Worm (Caenorhabditis elegans) whole organism, early embryonic: ENCODE data around the gene lips-5.

Source experiments
- B0310.2 ChIP-seq: sonication (generic microtip); optimal IDR thresholded peaks from 2 replicates; lab custom pipeline; 2016; ENCODE audit warnings: mild to moderate bottlenecking, missing genetic modification characterization, missing compliant biosample characterization
- F13C5.2 ChIP-seq: sonication (generic microtip); optimal IDR thresholded peaks from 2 replicates; lab custom pipeline; 2017; ENCODE audit warnings: mild to moderate bottlenecking, missing genetic modification characterization, inconsistent platforms, missing compliant biosample characterization
- aly-1 ChIP-seq: sonication (generic microtip); optimal IDR thresholded peaks from 2 replicates; lab custom pipeline; 2016; ENCODE audit warnings: missing genetic modification characterization, missing compliant biosample characterization
- ama-1 ChIP-seq: fragments of 150-350 bp; optimal IDR thresholded peaks from 2 replicates; lab custom pipeline; 2014
- ceh-13 ChIP-seq: fragments of 200-800 bp; sonication (Bioruptor generic); optimal IDR thresholded peaks from 2 replicates; lab custom pipeline; 2018; ENCODE audit warnings: mild to moderate bottlenecking, missing genetic modification characterization, missing compliant biosample characterization
- ceh-36 ChIP-seq: sonication (generic microtip); optimal IDR thresholded peaks from 2 replicates; lab custom pipeline; 2016; ENCODE audit warnings: missing genetic modification characterization, inconsistent platforms, missing compliant biosample characterization
- ets-7 ChIP-seq: sonication (generic microtip); optimal IDR thresholded peaks from 2 replicates; lab custom pipeline; 2016; ENCODE audit warnings: missing genotype, missing genetic modification characterization, missing compliant biosample characterization
- flt-1 ChIP-seq: fragments of 200-800 bp; sonication (Bioruptor generic); IDR thresholded peaks from 2 replicates; pipeline ENCODE4 v1.3.6; 2022; ENCODE audit warnings: missing genetic modification characterization, missing compliant biosample characterization
- hmbx-1 ChIP-seq: sonication (generic microtip); optimal IDR thresholded peaks from 2 replicates; lab custom pipeline; 2016; ENCODE audit warnings: mild to moderate bottlenecking, missing genetic modification characterization, missing compliant biosample characterization
- hmg-4 ChIP-seq: fragments of 200-800 bp; sonication (Bioruptor generic); optimal IDR thresholded peaks from 2 replicates; lab custom pipeline; 2018; ENCODE audit warnings: mild to moderate bottlenecking, missing genetic modification characterization, missing compliant biosample characterization
- hnd-1 ChIP-seq: sonication (generic microtip); optimal IDR thresholded peaks from 2 replicates; lab custom pipeline; 2016; ENCODE audit warnings: missing genetic modification characterization, missing compliant biosample characterization
- pes-1 ChIP-seq: fragments of 200-800 bp; sonication (Bioruptor generic); IDR thresholded peaks from 2 replicates; pipeline ENCODE4 v1.3.6; 2022; ENCODE audit warnings: missing genetic modification reagents, missing genetic modification characterization, missing compliant biosample characterization
- scrt-1 ChIP-seq: fragments of 200-800 bp; sonication (Bioruptor generic); IDR thresholded peaks from 2 replicates; pipeline ENCODE4 v1.3.6; 2022; ENCODE audit warnings: missing genetic modification characterization, missing compliant biosample characterization
- sea-1 ChIP-seq: fragments of 200-800 bp; sonication (Bioruptor generic); conservative IDR thresholded peaks from 2 replicates; pipeline ENCODE4 v1.3.6; 2022; ENCODE audit warnings: missing genetic modification characterization, missing compliant biosample characterization
- tbx-11 ChIP-seq: fragments of 200-800 bp; sonication (Bioruptor generic); IDR thresholded peaks from 2 replicates; pipeline ENCODE4 v1.3.6; 2022; ENCODE audit warnings: missing genetic modification characterization, missing compliant biosample characterization
- tbx-37 ChIP-seq: fragments of 200-800 bp; sonication (Bioruptor generic); conservative IDR thresholded peaks from 2 replicates; pipeline ENCODE4 v1.3.6; 2022; ENCODE audit warnings: missing genetic modification reagents, missing genetic modification characterization, missing compliant biosample characterization
- tra-4 ChIP-seq: sonication (generic microtip); optimal IDR thresholded peaks from 2 replicates; lab custom pipeline; 2017; ENCODE audit warnings: missing genetic modification characterization, missing compliant biosample characterization

The lips-5 gene

DNA sequence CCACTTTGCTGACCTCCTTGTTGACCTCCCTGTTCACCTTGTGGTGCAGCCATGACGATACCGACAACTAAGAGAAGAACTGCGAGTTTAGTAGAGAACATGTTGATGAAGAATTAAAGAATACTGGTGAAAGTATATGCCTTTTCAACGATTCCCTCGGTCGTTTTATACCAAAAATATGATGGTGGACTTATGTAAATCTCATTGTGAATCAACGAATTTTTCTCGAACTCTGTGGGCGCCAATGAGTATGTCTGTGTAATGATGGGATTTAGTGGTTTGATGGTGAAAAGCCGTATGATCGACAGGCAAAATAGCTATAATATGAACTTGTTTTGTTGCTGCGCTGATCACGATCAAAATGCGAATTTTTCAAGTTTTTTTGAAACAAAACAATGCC is 36.3 kb downstream of the lips-5 start, which contains the start of gene K01A6.8:
K01A6.8 (minus strand) TSS at position 101 of the 400 bp plus-strand sequence.
- no peak for TF ChIP-seq tbx-11 (GFP tag; lab: Robert Waterston, UW)
- TF ChIP-seq F13C5.2 (tag; lab: Kevin White, UChicago) = no peak
- no peak for TF ChIP-seq ceh-13 (GFP tag; lab: Kevin White, UChicago)
- TF ChIP-seq pes-1 (GFP tag; lab: Robert Waterston, UW) = no peak
- TF ChIP-seq ama-1 (lab: Kevin White, UChicago) = no peak
- no peak for TF ChIP-seq aly-1
- no peak for TF ChIP-seq sea-1 (GFP tag; lab: Robert Waterston, UW)
- TF ChIP-seq flt-1 (GFP tag; lab: Robert Waterston, UW) = no peak
- no peak for TF ChIP-seq scrt-1 (GFP tag; lab: Robert Waterston, UW)
- no peak for TF ChIP-seq ets-7
- no peak for TF ChIP-seq tbx-37 (GFP tag; lab: Robert Waterston, UW)
- TF ChIP-seq ceh-36 (tag; lab: Kevin White, UChicago) = no peak
- no peak for TF ChIP-seq hmbx-1 (tag; lab: Kevin White, UChicago)
- no peak for TF ChIP-seq hmg-4 (GFP tag; lab: Kevin White, UChicago)
- no peak for TF ChIP-seq hnd-1 (tag; lab: Kevin White, UChicago)
- TF ChIP-seq B0310.2 (tag; lab: Kevin White, UChicago) = no peak
- no peak for TF ChIP-seq tra-4 (tag; lab: Kevin White, UChicago)

DNA sequence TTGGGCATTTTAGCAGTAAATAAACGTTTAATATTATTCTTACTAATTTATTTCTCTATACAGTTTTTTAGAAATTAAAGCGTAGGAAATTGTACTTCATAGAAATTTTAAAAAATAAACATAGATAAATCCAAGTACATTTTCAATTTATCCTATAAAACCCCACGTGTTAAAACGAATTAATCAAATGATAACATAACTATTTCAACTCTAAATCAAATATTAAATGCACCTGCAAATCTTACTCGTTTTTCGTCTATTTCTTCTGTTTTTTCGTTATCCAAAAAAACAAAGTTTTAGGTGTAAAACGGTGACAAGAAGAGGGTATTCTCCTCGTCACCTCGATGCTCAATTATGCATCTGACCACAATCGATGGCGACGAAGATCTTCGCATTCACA is 38.5 kb downstream of the lips-5 start, which contains the start of gene K01A6.6:
K01A6.6 (plus strand) TSS at position 301 of the 400 bp plus-strand sequence.
- TF ChIP-seq pes-1 (GFP tag; lab: Robert Waterston, UW) = no peak
- TF ChIP-seq aly-1 = no peak
- TF ChIP-seq ama-1 (lab: Kevin White, UChicago) = no peak

DNA sequence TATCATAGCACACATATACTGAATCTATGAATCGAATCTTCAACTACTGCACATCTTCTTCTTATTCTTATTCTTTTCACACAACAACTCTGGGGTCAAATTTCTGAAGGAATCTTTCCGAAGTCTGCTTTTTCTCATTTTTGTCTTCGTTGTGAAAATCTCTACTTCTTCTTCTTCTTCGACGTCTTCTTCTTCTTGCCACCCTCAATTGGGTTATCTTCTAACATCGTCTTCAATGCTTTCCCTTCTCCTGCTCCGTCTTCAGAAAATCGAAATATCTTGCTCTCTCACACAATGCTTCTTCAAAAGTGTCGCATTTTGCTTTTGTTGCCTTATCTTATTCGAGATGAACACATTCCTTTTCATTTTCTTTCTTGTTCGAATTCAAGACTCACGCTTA is 50.3 kb downstream of the lips-5 start:
- no peak for TF ChIP-seq aly-1
- no peak for TF ChIP-seq ceh-36 (tag; lab: Kevin White, UChicago)
- TF ChIP-seq F13C5.2 (tag; lab: Kevin White, UChicago) = no peak
- no peak for TF ChIP-seq hmbx-1 (tag; lab: Kevin White, UChicago)
- no peak for TF ChIP-seq ets-7
- no peak for TF ChIP-seq ceh-13 (GFP tag; lab: Kevin White, UChicago)
- TF ChIP-seq tbx-37 (GFP tag; lab: Robert Waterston, UW) = no peak
- TF ChIP-seq hmg-4 (GFP tag; lab: Kevin White, UChicago) = no peak
- TF ChIP-seq ama-1 (lab: Kevin White, UChicago) = no peak
- no peak for TF ChIP-seq tra-4 (tag; lab: Kevin White, UChicago)

DNA sequence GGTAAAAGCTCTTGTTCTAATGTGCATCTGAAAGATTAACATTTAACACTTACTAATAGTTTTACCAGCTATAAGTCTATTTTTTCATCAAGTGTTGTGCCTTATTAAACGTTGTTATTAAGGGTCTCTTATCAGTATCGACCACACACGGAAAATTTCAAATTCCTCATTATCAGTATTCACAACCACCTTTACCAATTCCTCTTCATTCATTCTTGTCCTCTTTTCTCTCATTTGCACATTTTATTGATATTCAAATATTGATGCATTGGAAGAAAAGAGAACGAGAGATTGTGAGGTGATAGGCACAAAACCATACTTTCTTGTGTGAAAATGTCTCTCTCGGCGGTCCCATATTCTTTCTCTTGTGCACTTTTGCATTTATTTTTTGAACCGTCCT is 51.7 kb downstream of the lips-5 start:
- TF ChIP-seq ama-1 (lab: Kevin White, UChicago) (no peak), hmg-4 (GFP tag; lab: Kevin White, UChicago) (no peak), aly-1 (no peak), ceh-36 (tag; lab: Kevin White, UChicago) (no peak), scrt-1 (GFP tag; lab: Robert Waterston, UW) (no peak), flt-1 (GFP tag; lab: Robert Waterston, UW) (no peak), hmbx-1 (tag; lab: Kevin White, UChicago) (no peak)

DNA sequence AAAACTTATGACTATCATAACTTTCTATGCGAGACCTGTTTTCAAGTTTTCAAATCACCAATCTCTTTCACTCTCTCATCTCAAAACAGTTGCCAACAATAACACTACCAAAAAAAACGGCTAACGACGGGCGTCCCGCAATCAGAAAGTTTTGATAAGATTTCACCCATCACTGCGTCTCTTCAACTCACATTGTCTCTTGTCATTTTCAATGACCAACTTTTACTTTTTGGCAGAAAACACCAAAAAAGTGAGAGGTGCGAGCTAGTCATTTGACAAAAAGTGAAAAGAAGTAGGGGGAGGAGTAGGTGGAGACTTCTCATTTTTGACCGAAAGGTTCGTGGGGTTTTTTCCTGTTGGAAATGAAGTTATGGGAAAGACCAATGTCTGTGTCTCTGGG is 54.9 kb downstream of the lips-5 start:
- TF ChIP-seq scrt-1 (GFP tag; lab: Robert Waterston, UW) (no peak), sea-1 (GFP tag; lab: Robert Waterston, UW) (no peak), hnd-1 (tag; lab: Kevin White, UChicago) (no peak), aly-1 (no peak), tbx-11 (GFP tag; lab: Robert Waterston, UW) (no peak), ama-1 (lab: Kevin White, UChicago) (no peak), F13C5.2 (tag; lab: Kevin White, UChicago) (no peak), ceh-13 (GFP tag; lab: Kevin White, UChicago) (no peak), ets-7 (no peak), B0310.2 (tag; lab: Kevin White, UChicago) (no peak), tra-4 (tag; lab: Kevin White, UChicago) (no peak), flt-1 (GFP tag; lab: Robert Waterston, UW) (no peak)
